Fruit fly (Drosophila melanogaster) whole organism, embryonic: ENCODE measurements around the gene CG18131.
A peak's percentile ranks its signal among the peaks of the same experiment; 100 is the strongest.

Experiments used
- Ada2b ChIP-seq: fragments of 200-800 bp; sonication (Bioruptor generic); IDR thresholded peaks from 2 replicates; pipeline ENCODE4 v1.3.6; 2022; ENCODE audit warnings: missing biosample characterization, missing genetic modification characterization
- Bgb ChIP-seq: fragments of 200-800 bp; sonication (Bioruptor generic); IDR thresholded peaks from 2 replicates; pipeline ENCODE4 v1.3.6; 2022; ENCODE audit warnings: missing biosample characterization, missing genetic modification characterization; ENCODE audit not compliant: partially characterized antibody
- CG10267 ChIP-seq: fragments of 200-800 bp; sonication (Bioruptor generic); optimal IDR thresholded peaks from 2 replicates; lab custom pipeline; 2018; ENCODE audit warnings: missing biosample characterization, mild to moderate bottlenecking, missing genetic modification characterization, moderate library complexity
- CG10654 ChIP-seq: fragments of 200-800 bp; sonication (Bioruptor generic); optimal IDR thresholded peaks from 2 replicates; lab custom pipeline; 2016; ENCODE audit warnings: missing biosample characterization, missing genetic modification characterization
- CG11398 ChIP-seq: fragments of 200-800 bp; sonication (Bioruptor generic); optimal IDR thresholded peaks from 2 replicates; lab custom pipeline; 2016; ENCODE audit warnings: missing biosample characterization, missing genetic modification characterization
- CG12219 ChIP-seq: fragments of 200-800 bp; sonication (Bioruptor generic); optimal IDR thresholded peaks from 3 replicates; lab custom pipeline; 2018; ENCODE audit warnings: missing biosample characterization, mild to moderate bottlenecking, missing genetic modification characterization
- CG12236 ChIP-seq: fragments of 200-800 bp; sonication (Bioruptor generic); optimal IDR thresholded peaks from 2 replicates; lab custom pipeline; 2016; ENCODE audit warnings: missing biosample characterization, missing genetic modification characterization
- CG15601 ChIP-seq: fragments of 200-800 bp; sonication (Bioruptor generic); optimal IDR thresholded peaks from 3 replicates; lab custom pipeline; 2019; ENCODE audit warnings: missing biosample characterization, mild to moderate bottlenecking, missing genetic modification characterization, moderate library complexity
- CG17328 ChIP-seq: fragments of 200-800 bp; sonication (Bioruptor generic); IDR thresholded peaks from 2 replicates; pipeline ENCODE4 v1.3.6; 2022; ENCODE audit warnings: missing biosample characterization, missing genetic modification characterization
- CG1832 ChIP-seq: fragments of 200-800 bp; sonication (Bioruptor generic); optimal IDR thresholded peaks from 2 replicates; lab custom pipeline; 2017; ENCODE audit warnings: missing biosample characterization, mild to moderate bottlenecking, missing genetic modification characterization, inconsistent platforms
- CG31224 ChIP-seq: fragments of 200-800 bp; sonication (Bioruptor generic); IDR thresholded peaks from 2 replicates; pipeline ENCODE4 v1.3.6; 2022; ENCODE audit warnings: missing biosample characterization, missing genetic modification characterization
- CG32532 ChIP-seq: fragments of 200-800 bp; sonication (Bioruptor generic); IDR thresholded peaks from 2 replicates; pipeline ENCODE4 v1.3.6; 2022; ENCODE audit warnings: missing biosample characterization, missing genetic modification characterization
- CG32767 ChIP-seq: fragments of 200-800 bp; sonication (Bioruptor generic); IDR thresholded peaks from 2 replicates; pipeline ENCODE4 v1.3.6; 2022; ENCODE audit warnings: missing biosample characterization, missing genetic modification characterization
- CG3995 ChIP-seq: fragments of 200-800 bp; sonication (Bioruptor generic); optimal IDR thresholded peaks from 3 replicates; lab custom pipeline; 2016; ENCODE audit warnings: missing biosample characterization, missing genetic modification characterization
- CG43689 ChIP-seq: fragments of 200-800 bp; sonication (Bioruptor generic); IDR thresholded peaks from 2 replicates; pipeline ENCODE4 v1.3.6; 2022; ENCODE audit warnings: missing biosample characterization, missing genetic modification characterization
- CG4404 ChIP-seq: fragments of 200-800 bp; sonication (Bioruptor generic); IDR thresholded peaks from 2 replicates; pipeline ENCODE4 v1.3.6; 2022; ENCODE audit warnings: missing biosample characterization, missing genetic modification characterization
- CG4424 ChIP-seq: fragments of 200-800 bp; sonication (Bioruptor generic); optimal IDR thresholded peaks from 3 replicates; lab custom pipeline; 2016; ENCODE audit warnings: missing biosample characterization, missing genetic modification characterization
- CG4617 ChIP-seq: fragments of 200-800 bp; sonication (Bioruptor generic); optimal IDR thresholded peaks from 3 replicates; lab custom pipeline; 2016; ENCODE audit warnings: missing biosample characterization, missing genetic modification characterization, borderline replicate concordance
- CG4820 ChIP-seq: fragments of 200-800 bp; sonication (Bioruptor generic); optimal IDR thresholded peaks from 3 replicates; lab custom pipeline; 2016; ENCODE audit warnings: missing biosample characterization, missing genetic modification characterization
- CG5245 ChIP-seq: fragments of 200-800 bp; sonication (Bioruptor generic); optimal IDR thresholded peaks from 3 replicates; lab custom pipeline; 2016; ENCODE audit warnings: missing biosample characterization, missing genetic modification characterization
- CG7556 ChIP-seq: fragments of 200-800 bp; sonication (Bioruptor generic); optimal IDR thresholded peaks from 2 replicates; lab custom pipeline; 2017; ENCODE audit warnings: missing biosample characterization, mild to moderate bottlenecking, missing genetic modification characterization
- CG8281 ChIP-seq: fragments of 200-800 bp; sonication (Bioruptor generic); optimal IDR thresholded peaks from 2 replicates; lab custom pipeline; 2018; ENCODE audit warnings: missing biosample characterization, mild to moderate bottlenecking, missing genetic modification characterization, moderate library complexity
- CG8388 ChIP-seq: fragments of 200-800 bp; sonication (Bioruptor generic); optimal IDR thresholded peaks from 2 replicates; lab custom pipeline; 2019; ENCODE audit warnings: missing biosample characterization, mild to moderate bottlenecking, missing genetic modification characterization, moderate library complexity
- CTCF ChIP-seq: fragments of 200-800 bp; sonication (Bioruptor generic); optimal IDR thresholded peaks from 2 replicates; lab custom pipeline; 2017; ENCODE audit warnings: missing biosample characterization, mild to moderate bottlenecking, missing genetic modification characterization, moderate library complexity
- ERR ChIP-seq: fragments of 200-800 bp; sonication (Bioruptor generic); optimal IDR thresholded peaks from 2 replicates; lab custom pipeline; 2016; ENCODE audit warnings: missing biosample characterization, missing genetic modification characterization
- Ets97D ChIP-seq: fragments of 200-800 bp; sonication (Bioruptor generic); optimal IDR thresholded peaks from 3 replicates; lab custom pipeline; 2016; ENCODE audit warnings: missing biosample characterization, missing genetic modification characterization
- H2.0 ChIP-seq: fragments of 200-800 bp; sonication (Bioruptor generic); IDR thresholded peaks from 2 replicates; pipeline ENCODE4 v1.3.6; 2022; ENCODE audit warnings: missing biosample characterization, missing genetic modification characterization
- Kr ChIP-seq: fragments of 200-800 bp; sonication (Bioruptor generic); optimal IDR thresholded peaks from 2 replicates; lab custom pipeline; 2017; ENCODE audit warnings: missing biosample characterization, mild to moderate bottlenecking, missing genetic modification characterization
- Lim3 ChIP-seq: fragments of 200-800 bp; sonication (Bioruptor generic); IDR thresholded peaks from 2 replicates; pipeline ENCODE4 v1.3.6; 2022; ENCODE audit warnings: missing biosample characterization, missing genetic modification characterization
- Oli ChIP-seq: fragments of 200-800 bp; sonication (Bioruptor generic); optimal IDR thresholded peaks from 2 replicates; lab custom pipeline; 2018; ENCODE audit warnings: missing biosample characterization, mild to moderate bottlenecking, missing genetic modification characterization, moderate library complexity
- Poxn ChIP-seq: fragments of 200-800 bp; sonication (Bioruptor generic); IDR thresholded peaks from 2 replicates; pipeline ENCODE4 v1.3.6; 2022; ENCODE audit warnings: missing biosample characterization, missing genetic modification characterization
- Sox102F ChIP-seq: fragments of 200-800 bp; sonication (Bioruptor generic); optimal IDR thresholded peaks from 2 replicates; lab custom pipeline; 2018; ENCODE audit warnings: missing biosample characterization, mild to moderate bottlenecking, missing genetic modification characterization, moderate library complexity
- Xbp1 ChIP-seq: fragments of 200-800 bp; sonication (Bioruptor generic); optimal IDR thresholded peaks from 3 replicates; lab custom pipeline; 2016; ENCODE audit warnings: missing biosample characterization, mild to moderate bottlenecking, missing genetic modification characterization
- ase ChIP-seq: fragments of 200-800 bp; sonication (Bioruptor generic); IDR thresholded peaks from 3 replicates; pipeline ENCODE4 v1.3.6; 2022; ENCODE audit warnings: missing biosample characterization, missing genetic modification characterization
- ato ChIP-seq: fragments of 200-800 bp; sonication (Bioruptor generic); IDR thresholded peaks from 2 replicates; pipeline ENCODE4 v1.3.6; 2022; ENCODE audit warnings: missing biosample characterization, missing genetic modification characterization; ENCODE audit not compliant: partially characterized antibody
- bigmax ChIP-seq: fragments of 200-800 bp; sonication (Bioruptor generic); optimal IDR thresholded peaks from 2 replicates; lab custom pipeline; 2018; ENCODE audit warnings: missing biosample characterization, mild to moderate bottlenecking, missing genetic modification characterization
- crp ChIP-seq, 2 experiments: fragments of 200-800 bp; sonication (Bioruptor generic); optimal IDR thresholded peaks; 2 replicates in 1 of 2; 3 replicates in 1 of 2; lab custom pipeline; 2017; ENCODE audit warnings: missing biosample characterization in 2 of 2, missing genetic modification characterization in 2 of 2, mild to moderate bottlenecking in 1 of 2, moderate library complexity in 1 of 2
- dmrt99B ChIP-seq: fragments of 200-800 bp; sonication (Bioruptor generic); optimal IDR thresholded peaks from 2 replicates; lab custom pipeline; 2018; ENCODE audit warnings: missing biosample characterization, mild to moderate bottlenecking, missing genetic modification characterization, moderate library complexity
- esg ChIP-seq: fragments of 200-800 bp; sonication (Bioruptor generic); conservative IDR thresholded peaks from 2 replicates; pipeline ENCODE4 v1.3.6; 2022; ENCODE audit warnings: missing biosample characterization, missing genetic modification characterization
- exex ChIP-seq: fragments of 200-800 bp; sonication (Bioruptor generic); optimal IDR thresholded peaks from 4 replicates; lab custom pipeline; 2018; ENCODE audit warnings: missing biosample characterization, mild to moderate bottlenecking, missing genetic modification characterization, moderate library complexity
- gcm2 ChIP-seq: fragments of 200-800 bp; sonication (Bioruptor generic); optimal IDR thresholded peaks from 2 replicates; lab custom pipeline; 2016; ENCODE audit warnings: missing biosample characterization, missing genetic modification characterization
- gfzf ChIP-seq: fragments of 200-800 bp; sonication (Bioruptor generic); optimal IDR thresholded peaks from 2 replicates; lab custom pipeline; 2016; ENCODE audit warnings: missing biosample characterization, mild to moderate bottlenecking, missing genetic modification characterization, moderate library complexity
- ind ChIP-seq: fragments of 200-800 bp; sonication (Bioruptor generic); optimal IDR thresholded peaks from 3 replicates; lab custom pipeline; 2016; ENCODE audit warnings: missing biosample characterization, missing genetic modification characterization
- lbe ChIP-seq: fragments of 200-800 bp; sonication (Bioruptor generic); optimal IDR thresholded peaks from 2 replicates; lab custom pipeline; 2016; ENCODE audit warnings: missing biosample characterization, mild to moderate bottlenecking, missing genetic modification characterization
- lilli ChIP-seq: fragments of 200-800 bp; sonication (Bioruptor generic); optimal IDR thresholded peaks from 3 replicates; lab custom pipeline; 2016; ENCODE audit warnings: missing biosample characterization, missing genetic modification characterization
- odd ChIP-seq: fragments of 200-800 bp; sonication (Bioruptor generic); optimal IDR thresholded peaks from 2 replicates; lab custom pipeline; 2017; ENCODE audit warnings: missing biosample characterization, mild to moderate bottlenecking, missing genetic modification characterization
- pfk ChIP-seq: fragments of 200-800 bp; sonication (Bioruptor generic); optimal IDR thresholded peaks from 2 replicates; lab custom pipeline; 2018; ENCODE audit warnings: missing biosample characterization, mild to moderate bottlenecking, missing genetic modification characterization, moderate library complexity
- sd ChIP-seq: fragments of 200-800 bp; sonication (Bioruptor generic); optimal IDR thresholded peaks from 3 replicates; lab custom pipeline; 2018; ENCODE audit warnings: missing biosample characterization, mild to moderate bottlenecking, missing genetic modification characterization, moderate library complexity
- sqz ChIP-seq: fragments of 200-800 bp; sonication (Bioruptor generic); optimal IDR thresholded peaks from 3 replicates; lab custom pipeline; 2018; ENCODE audit warnings: missing biosample characterization, mild to moderate bottlenecking, missing genetic modification characterization
- tap ChIP-seq: fragments of 200-800 bp; optimal IDR thresholded peaks from 3 replicates; lab custom pipeline; 2019; ENCODE audit warnings: missing biosample characterization, mild to moderate bottlenecking, missing genetic modification characterization, moderate library complexity
- trem ChIP-seq: fragments of 200-800 bp; optimal IDR thresholded peaks from 3 replicates; lab custom pipeline; 2019; ENCODE audit warnings: missing biosample characterization, mild to moderate bottlenecking, missing genetic modification characterization, moderate library complexity
- yki ChIP-seq: fragments of >200 bp; optimal IDR thresholded peaks from 3 replicates; lab custom pipeline; 2018

Gene CG18131

dm6 chr2L:1473427-1473826 lies 27.0 kb downstream of the CG18131 start (continued):
- peak; percentile 19 for TF ChIP-seq Kr (GFP tag; lab: Kevin White, UChicago)
- TF ChIP-seq CG4617 = no peak
- peak; percentile 79 for TF ChIP-seq CG4404 (GFP tag; lab: Robert Waterston, UW)
- no peak for TF ChIP-seq odd (GFP tag; lab: Kevin White, UChicago)
- peak; percentile 44 for TF ChIP-seq CG4424 (GFP tag; lab: Kevin White, UChicago)
- no peak for TF ChIP-seq pfk (GFP tag; lab: Kevin White, UChicago)
- no peak for TF ChIP-seq Bgb (GFP tag; lab: Robert Waterston, UW)
- TF ChIP-seq CG10654 = peak; percentile 13
- no peak for TF ChIP-seq lbe
- TF ChIP-seq Ada2b (GFP tag; lab: Robert Waterston, UW) = peak; percentile 48
- peak; percentile 36 for TF ChIP-seq CG10267 (tag; lab: Kevin White, UChicago)
- peak; percentile 2 for TF ChIP-seq Sox102F (GFP tag; lab: Kevin White, UChicago)
- no peak for TF ChIP-seq CG12236 (GFP tag; lab: Kevin White, UChicago)
- peak; percentile 55 for TF ChIP-seq H2.0 (GFP tag; lab: Robert Waterston, UW)
- no peak for TF ChIP-seq ERR (GFP tag; lab: Kevin White, UChicago)
- peak; percentile 52; the same call in 1 of the 2 replicates for TF ChIP-seq CG17328 (GFP tag; lab: Robert Waterston, UW)
- TF ChIP-seq tap = no peak
- TF ChIP-seq Xbp1 = no peak
- no peak for TF ChIP-seq bigmax (GFP tag; lab: Kevin White, UChicago)
- TF ChIP-seq CTCF (GFP tag; lab: Kevin White, UChicago) = no peak
- no peak for TF ChIP-seq Lim3 (GFP tag; lab: Robert Waterston, UW)
- TF ChIP-seq exex (tag; lab: Kevin White, UChicago) = no peak
- no peak for TF ChIP-seq CG3995
- TF ChIP-seq CG11398 (GFP tag; lab: Kevin White, UChicago) = no peak
- peak; percentile 14 for TF ChIP-seq CG15601
- TF ChIP-seq CG4820 (GFP tag; lab: Kevin White, UChicago) = peak; percentile 18
- TF ChIP-seq CG31224 (GFP tag; lab: Robert Waterston, UW) = no peak
- TF ChIP-seq lilli = peak; percentile 27
- TF ChIP-seq CG12219 (GFP tag; lab: Kevin White, UChicago) = peak; percentile 21
- peak; percentile 5 for TF ChIP-seq trem
- no peak for TF ChIP-seq Poxn (GFP tag; lab: Robert Waterston, UW)
- TF ChIP-seq gcm2 (GFP tag; lab: Kevin White, UChicago) = no peak
- no peak for TF ChIP-seq Ets97D
- no peak for TF ChIP-seq CG8281 (tag; lab: Kevin White, UChicago)
- TF ChIP-seq ind (GFP tag; lab: Kevin White, UChicago) = peak; percentile 27
- peak; percentile 62; the same call in 2 of the 3 replicates for TF ChIP-seq ase (GFP tag; lab: Robert Waterston, UW)
- peak; percentile 35 for TF ChIP-seq Oli (tag; lab: Kevin White, UChicago)
- no peak for TF ChIP-seq crp (GFP tag; optimal IDR thresholded peaks at IDR 0.05; lab: Kevin White, UChicago)
- no peak for TF ChIP-seq CG32767 (GFP tag; lab: Robert Waterston, UW)
- TF ChIP-seq yki (lab: Kevin White, UChicago) = no peak
- peak; percentile 45; the same call in 1 of the 2 replicates for TF ChIP-seq CG32532 (GFP tag; lab: Robert Waterston, UW)
- no peak for TF ChIP-seq ato (GFP tag; lab: Robert Waterston, UW)
- no peak for TF ChIP-seq CG43689 (GFP tag; lab: Robert Waterston, UW)
- peak; percentile 37; the same call in 1 of the 2 replicates for TF ChIP-seq esg (GFP tag; lab: Robert Waterston, UW)
- no peak for TF ChIP-seq CG5245 (GFP tag; lab: Kevin White, UChicago)
- TF ChIP-seq sd (tag; lab: Kevin White, UChicago) = no peak
- TF ChIP-seq sqz (GFP tag; lab: Kevin White, UChicago) = no peak
- TF ChIP-seq gfzf = no peak
- TF ChIP-seq CG8388 (GFP tag; lab: Kevin White, UChicago) = peak; percentile 25
- TF ChIP-seq CG7556 (GFP tag; lab: Kevin White, UChicago) = peak; percentile 45
- no peak for TF ChIP-seq CG1832 (GFP tag; lab: Kevin White, UChicago)
- TF ChIP-seq dmrt99B = peak; percentile 60
